Fruit fly (Drosophila melanogaster) whole organism, prepupa: Measurements from ENCODE around the gene Cyt-c1L.

Experiments used
- CG10631 ChIP-seq: fragments of 200-800 bp; sonication (Bioruptor generic); optimal IDR thresholded peaks from 2 replicates; lab custom pipeline; 2016; ENCODE audit warnings: missing biosample characterization, missing genetic modification characterization
- CG11294 ChIP-seq: fragments of 200-800 bp; sonication (Bioruptor generic); IDR thresholded peaks from 2 replicates; pipeline ENCODE4 v1.3.6; 2022; ENCODE audit warnings: missing biosample characterization, missing genetic modification characterization
- CG15336 ChIP-seq: fragments of 200-800 bp; sonication (Bioruptor generic); IDR thresholded peaks from 2 replicates; pipeline ENCODE4 v1.3.6; 2022; ENCODE audit warnings: missing biosample characterization, missing genetic modification characterization
- CG3032 ChIP-seq: fragments of 200-800 bp; optimal IDR thresholded peaks from 2 replicates; lab custom pipeline; 2019; ENCODE audit warnings: missing biosample characterization, mild to moderate bottlenecking, missing genetic modification characterization, moderate library complexity
- CG31627 ChIP-seq: fragments of 200-800 bp; sonication (Bioruptor generic); optimal IDR thresholded peaks from 3 replicates; lab custom pipeline; 2016; ENCODE audit warnings: missing biosample characterization, missing genetic modification characterization
- CG32006 ChIP-seq: fragments of 200-800 bp; sonication (Bioruptor generic); optimal IDR thresholded peaks from 3 replicates; lab custom pipeline; 2017; ENCODE audit warnings: missing biosample characterization, mild to moderate bottlenecking, missing genetic modification characterization
- CG34406 ChIP-seq: fragments of 200-800 bp; sonication (Bioruptor generic); optimal IDR thresholded peaks from 3 replicates; lab custom pipeline; 2016; ENCODE audit warnings: missing biosample characterization, missing genetic modification characterization
- CG3919 ChIP-seq: fragments of 200-800 bp; sonication (Bioruptor generic); optimal IDR thresholded peaks from 3 replicates; lab custom pipeline; 2016; ENCODE audit warnings: missing biosample characterization, missing genetic modification characterization
- CG4318 ChIP-seq: fragments of 200-800 bp; sonication (Bioruptor generic); optimal IDR thresholded peaks from 3 replicates; lab custom pipeline; 2017; ENCODE audit warnings: missing biosample characterization, mild to moderate bottlenecking, missing genetic modification characterization
- CG6163 ChIP-seq: fragments of 200-800 bp; sonication (Bioruptor generic); IDR thresholded peaks from 3 replicates; pipeline ENCODE4 v1.3.6; 2022; ENCODE audit warnings: missing biosample characterization, missing genetic modification characterization
- CG6276 ChIP-seq: fragments of 200-800 bp; sonication (Bioruptor generic); optimal IDR thresholded peaks from 2 replicates; lab custom pipeline; 2017; ENCODE audit warnings: missing biosample characterization, mild to moderate bottlenecking, missing genetic modification characterization
- CG6792 ChIP-seq: fragments of 200-800 bp; sonication (Bioruptor generic); optimal IDR thresholded peaks from 3 replicates; lab custom pipeline; 2016; ENCODE audit warnings: missing biosample characterization, missing genetic modification characterization
- CG6808 ChIP-seq: fragments of 200-800 bp; sonication (Bioruptor generic); optimal IDR thresholded peaks from 3 replicates; lab custom pipeline; 2017; ENCODE audit warnings: missing biosample characterization, missing genetic modification characterization, mild to moderate bottlenecking, moderate library complexity, missing genetic modification reagents
- CG6854 ChIP-seq: fragments of 200-800 bp; sonication (Bioruptor generic); optimal IDR thresholded peaks from 2 replicates; lab custom pipeline; 2017; ENCODE audit warnings: missing biosample characterization, mild to moderate bottlenecking, missing genetic modification characterization
- CG7368 ChIP-seq: fragments of 200-800 bp; sonication (Bioruptor generic); optimal IDR thresholded peaks from 3 replicates; lab custom pipeline; 2016; ENCODE audit warnings: missing biosample characterization, missing genetic modification characterization
- CG8119 ChIP-seq: fragments of 200-800 bp; sonication (Bioruptor generic); IDR thresholded peaks from 3 replicates; pipeline ENCODE4 v1.3.6; 2022; ENCODE audit warnings: missing biosample characterization, missing genetic modification characterization
- CG8632 ChIP-seq: fragments of 200-800 bp; sonication (Bioruptor generic); optimal IDR thresholded peaks from 3 replicates; lab custom pipeline; 2016; ENCODE audit warnings: missing biosample characterization, missing genetic modification characterization
- CG9139 ChIP-seq: fragments of 200-800 bp; sonication (Bioruptor generic); optimal IDR thresholded peaks from 3 replicates; lab custom pipeline; 2017; ENCODE audit warnings: missing biosample characterization, mild to moderate bottlenecking, missing genetic modification characterization
- Eip75B ChIP-seq: fragments of 200-800 bp; sonication (Bioruptor generic); optimal IDR thresholded peaks from 3 replicates; lab custom pipeline; 2016; ENCODE audit warnings: missing biosample characterization, missing genetic modification characterization
- Eip78C ChIP-seq: fragments of 200-800 bp; sonication (Bioruptor generic); peaks from one replicate; lab custom pipeline; 2016; ENCODE audit warnings: missing biosample characterization, missing genetic modification characterization
- Eip93F ChIP-seq: fragments of 200-800 bp; sonication (Bioruptor generic); optimal IDR thresholded peaks from 2 replicates; lab custom pipeline; 2016; ENCODE audit warnings: missing biosample characterization, mild to moderate bottlenecking, missing genetic modification characterization
- Ets21C ChIP-seq: fragments of 200-800 bp; sonication (Bioruptor generic); optimal IDR thresholded peaks from 3 replicates; lab custom pipeline; 2016; ENCODE audit warnings: missing biosample characterization, missing genetic modification characterization
- Gug ChIP-seq: fragments of 200-800 bp; sonication (Bioruptor generic); IDR thresholded peaks from 2 replicates; pipeline ENCODE4 v1.3.6; 2022; ENCODE audit warnings: missing biosample characterization, missing genetic modification characterization
- Hr38 ChIP-seq: sonication (Bioruptor generic); optimal IDR thresholded peaks from 2 replicates; lab custom pipeline; 2016; ENCODE audit warnings: missing biosample characterization, missing genetic modification characterization
- Hr4 ChIP-seq: fragments of 200-800 bp; sonication (Bioruptor generic); optimal IDR thresholded peaks from 3 replicates; lab custom pipeline; 2016; ENCODE audit warnings: missing biosample characterization, missing genetic modification characterization
- Lpt ChIP-seq: fragments of 200-800 bp; sonication (Bioruptor generic); optimal IDR thresholded peaks from 3 replicates; lab custom pipeline; 2016; ENCODE audit warnings: missing biosample characterization, missing genetic modification characterization
- Smox ChIP-seq: fragments of 200-800 bp; sonication (Bioruptor generic); optimal IDR thresholded peaks from 3 replicates; lab custom pipeline; 2016; ENCODE audit warnings: missing biosample characterization, missing genetic modification characterization
- Sox102F ChIP-seq: fragments of 200-800 bp; sonication (Bioruptor generic); optimal IDR thresholded peaks from 2 replicates; lab custom pipeline; 2016; ENCODE audit warnings: missing biosample characterization, mild to moderate bottlenecking, missing genetic modification characterization
- Sox14 ChIP-seq: fragments of 200-800 bp; sonication (Bioruptor generic); optimal IDR thresholded peaks from 3 replicates; lab custom pipeline; 2016; ENCODE audit warnings: missing biosample characterization, missing genetic modification characterization
- dac ChIP-seq: fragments of 200-800 bp; sonication (Bioruptor generic); optimal IDR thresholded peaks from 2 replicates; lab custom pipeline; 2017; ENCODE audit warnings: missing biosample characterization, mild to moderate bottlenecking, missing genetic modification characterization
- dsx ChIP-seq: fragments of 200-800 bp; optimal IDR thresholded peaks from 3 replicates; lab custom pipeline; 2019; ENCODE audit warnings: missing biosample characterization, mild to moderate bottlenecking, missing genetic modification characterization, moderate library complexity; ENCODE audit not compliant: poor library complexity, severe bottlenecking
- esn ChIP-seq: fragments of 200-800 bp; sonication (Bioruptor generic); optimal IDR thresholded peaks from 2 replicates; lab custom pipeline; 2016; ENCODE audit warnings: missing biosample characterization, mild to moderate bottlenecking, missing genetic modification characterization, moderate library complexity
- fd59A ChIP-seq: fragments of 200-800 bp; sonication (Bioruptor generic); optimal IDR thresholded peaks from 2 replicates; lab custom pipeline; 2017; ENCODE audit warnings: missing biosample characterization, mild to moderate bottlenecking, missing genetic modification characterization, missing genetic modification reagents
- fd85E ChIP-seq: fragments of 200-800 bp; sonication (Bioruptor generic); optimal IDR thresholded peaks from 3 replicates; lab custom pipeline; 2016; ENCODE audit warnings: missing biosample characterization, missing genetic modification characterization
- fkh ChIP-seq: fragments of 200-800 bp; sonication (Bioruptor generic); optimal IDR thresholded peaks from 3 replicates; lab custom pipeline; 2017; ENCODE audit warnings: missing biosample characterization, mild to moderate bottlenecking, missing genetic modification characterization, moderate library complexity
- lz ChIP-seq: fragments of 200-800 bp; sonication (Bioruptor generic); optimal IDR thresholded peaks from 3 replicates; lab custom pipeline; 2016; ENCODE audit warnings: missing biosample characterization, missing genetic modification characterization
- net ChIP-seq: fragments of 200-800 bp; sonication (Bioruptor generic); optimal IDR thresholded peaks from 3 replicates; lab custom pipeline; 2016; ENCODE audit warnings: missing biosample characterization, missing genetic modification characterization
- salr ChIP-seq, 2 experiments: fragments of 200-800 bp; sonication (Bioruptor generic); optimal IDR thresholded peaks; 3 replicates each; lab custom pipeline; 2016 to 2018; ENCODE audit warnings: missing biosample characterization in 2 of 2, missing genetic modification characterization in 2 of 2, mild to moderate bottlenecking in 1 of 2
- spab ChIP-seq: fragments of 200-800 bp; sonication (Bioruptor generic); optimal IDR thresholded peaks from 2 replicates; lab custom pipeline; 2017; ENCODE audit warnings: missing biosample characterization, mild to moderate bottlenecking, missing genetic modification characterization, missing genetic modification reagents
- ss ChIP-seq, 2 experiments: fragments of 200-800 bp; sonication (Bioruptor generic); optimal IDR thresholded peaks; 2 replicates in 1 of 2; 3 replicates in 1 of 2; lab custom pipeline; 2017 to 2018; ENCODE audit warnings: mild to moderate bottlenecking in 2 of 2, missing biosample characterization in 2 of 2, missing genetic modification characterization in 2 of 2, moderate library complexity in 1 of 2
- svp ChIP-seq: fragments of 200-800 bp; sonication (Bioruptor generic); peaks from one replicate; lab custom pipeline; 2016; ENCODE audit warnings: missing biosample characterization, missing genetic modification characterization
- topi ChIP-seq: fragments of 200-800 bp; sonication (Bioruptor generic); optimal IDR thresholded peaks from 3 replicates; lab custom pipeline; 2016; ENCODE audit warnings: missing biosample characterization, missing genetic modification characterization
- vri ChIP-seq: fragments of 200-800 bp; sonication (Bioruptor generic); optimal IDR thresholded peaks from 3 replicates; lab custom pipeline; 2016; ENCODE audit warnings: missing biosample characterization, mild to moderate bottlenecking, missing genetic modification characterization

Gene Cyt-c1L

dm6 chr3R:29199807-29200693, 3.9 kb downstream of the Cyt-c1L start, which contains the start of gene CG11899 (continued):
- peak; percentile 75 for TF ChIP-seq fd85E (GFP tag; lab: Kevin White, UChicago)
- TF ChIP-seq Eip78C, result peak; percentile 85
- TF ChIP-seq Eip93F, result peak; percentile 94
- peak; percentile 75 for TF ChIP-seq Ets21C (GFP tag; lab: Kevin White, UChicago)
- peak; percentile 26 for TF ChIP-seq CG4318
- peak; percentile 71 for TF ChIP-seq dac (GFP tag; lab: Kevin White, UChicago)
- peak; percentile 97 for TF ChIP-seq CG6854 (GFP tag; lab: Kevin White, UChicago)
- peak; percentile 56 for TF ChIP-seq CG3032
- peak; percentile 88 for TF ChIP-seq Eip75B (GFP tag; lab: Kevin White, UChicago)
- TF ChIP-seq vri (GFP tag; lab: Kevin White, UChicago), result peak; percentile 82
- TF ChIP-seq CG31627, result peak; percentile 74
- peak; percentile 94 for TF ChIP-seq CG3919 (GFP tag; lab: Kevin White, UChicago)
- TF ChIP-seq fkh, result peak; percentile 39
- peak; percentile 69 for TF ChIP-seq CG10631 (GFP tag; lab: Kevin White, UChicago)
- TF ChIP-seq Smox (GFP tag; lab: Kevin White, UChicago), result peak; percentile 74
- TF ChIP-seq ss (GFP tag; optimal IDR thresholded peaks at IDR 0.05; lab: Kevin White, UChicago), result peak; percentile 75 to 89
- peak; percentile 61 for TF ChIP-seq CG6276
- TF ChIP-seq Gug (GFP tag; lab: Robert Waterston, UW), result peak; percentile 38
- TF ChIP-seq CG7368, result peak; percentile 72
- peak; percentile 41; the same call in 1 of the 2 replicates for TF ChIP-seq CG11294 (GFP tag; lab: Robert Waterston, UW)
- TF ChIP-seq lz (GFP tag; lab: Kevin White, UChicago), result peak; percentile 82
- peak; percentile 98 for TF ChIP-seq svp (GFP tag; lab: Kevin White, UChicago)
- peak; percentile 70 for TF ChIP-seq CG32006

DNA sequence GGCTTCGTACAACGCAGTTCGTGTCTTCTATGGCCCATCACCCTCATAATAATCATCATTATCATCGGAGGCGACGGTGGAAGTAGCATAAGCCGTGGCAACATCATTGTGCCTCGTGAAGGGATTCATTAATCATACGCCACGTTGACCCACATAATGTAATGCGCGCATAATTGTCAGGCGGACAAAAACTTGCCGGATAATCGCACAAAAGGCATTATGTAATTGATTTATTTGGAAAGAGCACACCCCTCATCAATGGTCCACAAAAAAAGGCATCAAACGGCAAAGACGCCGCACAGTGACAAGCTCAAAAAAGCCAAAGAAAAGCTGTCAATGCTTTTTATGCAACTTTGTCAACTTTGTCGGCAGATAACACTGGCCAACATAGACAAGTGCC, 5.6 kb downstream of the Cyt-c1L start:
- no peak for TF ChIP-seq Hr38
- no peak for TF ChIP-seq Eip78C
- no peak for TF ChIP-seq CG6163
- no peak for TF ChIP-seq fd59A (GFP tag; lab: Kevin White, UChicago)
- TF ChIP-seq vri (GFP tag; lab: Kevin White, UChicago), result no peak
- TF ChIP-seq Gug (GFP tag; lab: Robert Waterston, UW), result no peak
- TF ChIP-seq net (GFP tag; lab: Kevin White, UChicago), result no peak
- no peak for TF ChIP-seq Sox102F (GFP tag; lab: Kevin White, UChicago)
- TF ChIP-seq CG6808, result no peak
- TF ChIP-seq CG6276, result no peak
- no peak for TF ChIP-seq CG4318
- TF ChIP-seq Hr4 (GFP tag; lab: Kevin White, UChicago), result no peak
- TF ChIP-seq dsx (GFP tag; lab: Kevin White, UChicago), result no peak
- TF ChIP-seq, all 60 proteins: peak for 0

- TF ChIP-seq Sox14 (GFP tag; lab: Kevin White, UChicago) (no peak), CG8119 (no peak; the same call in 2 of the 3 replicates), esn (no peak), lz (GFP tag; lab: Kevin White, UChicago) (no peak), CG32006 (peak; percentile 63), vri (GFP tag; lab: Kevin White, UChicago) (no peak), Hr38 (no peak), svp (GFP tag; lab: Kevin White, UChicago) (peak; percentile 20), CG8632 (GFP tag; lab: Kevin White, UChicago) (no peak), CG15336 (GFP tag; lab: Robert Waterston, UW) (peak; percentile 40), fkh (no peak), CG11294 (GFP tag; lab: Robert Waterston, UW) (no peak), CG6792 (GFP tag; lab: Kevin White, UChicago) (no peak), Lpt (GFP tag; lab: Kevin White, UChicago) (no peak), CG7368 (no peak), topi (no peak), CG34406 (no peak), spab (no peak), ss (GFP tag; optimal IDR thresholded peaks at IDR 0.05; lab: Kevin White, UChicago) (no peak), dsx (GFP tag; lab: Kevin White, UChicago) (no peak), salr (GFP tag; optimal IDR thresholded peaks at IDR 0.05; lab: Kevin White, UChicago) (no peak), CG9139 (no peak), CG6163 (no peak), Eip93F (no peak), Gug (GFP tag; lab: Robert Waterston, UW) (no peak), Hr4 (GFP tag; lab: Kevin White, UChicago) (peak; percentile 49), Eip78C (peak; percentile 70), CG6276 (peak; percentile 58)
These were observed 6.8 kb downstream of the Cyt-c1L start, which contains the start of gene CG14515 for dm6 chr3R:29196967-29197611. Gene CG14515 (plus strand): TSS chr3R:29197556.
